Fruit fly (Drosophila melanogaster) whole organism, prepupa: ENCODE data around the gene CG7492.

Experiments used
- CG11294 ChIP-seq: fragments of 200-800 bp; sonication (Bioruptor generic); IDR thresholded peaks from 2 replicates; pipeline ENCODE4 v1.3.6; 2022; ENCODE audit warnings: missing biosample characterization, missing genetic modification characterization
- CG11902 ChIP-seq: fragments of 200-800 bp; sonication (Bioruptor generic); optimal IDR thresholded peaks from 3 replicates; lab custom pipeline; 2016; ENCODE audit warnings: missing biosample characterization, missing genetic modification characterization
- CG31627 ChIP-seq: fragments of 200-800 bp; sonication (Bioruptor generic); optimal IDR thresholded peaks from 3 replicates; lab custom pipeline; 2016; ENCODE audit warnings: missing biosample characterization, missing genetic modification characterization
- CG32006 ChIP-seq: fragments of 200-800 bp; sonication (Bioruptor generic); optimal IDR thresholded peaks from 3 replicates; lab custom pipeline; 2017; ENCODE audit warnings: missing biosample characterization, mild to moderate bottlenecking, missing genetic modification characterization
- CG34406 ChIP-seq: fragments of 200-800 bp; sonication (Bioruptor generic); optimal IDR thresholded peaks from 3 replicates; lab custom pipeline; 2016; ENCODE audit warnings: missing biosample characterization, missing genetic modification characterization
- CG3919 ChIP-seq: fragments of 200-800 bp; sonication (Bioruptor generic); optimal IDR thresholded peaks from 3 replicates; lab custom pipeline; 2016; ENCODE audit warnings: missing biosample characterization, missing genetic modification characterization
- CG6163 ChIP-seq: fragments of 200-800 bp; sonication (Bioruptor generic); IDR thresholded peaks from 3 replicates; pipeline ENCODE4 v1.3.6; 2022; ENCODE audit warnings: missing biosample characterization, missing genetic modification characterization
- CG8632 ChIP-seq: fragments of 200-800 bp; sonication (Bioruptor generic); optimal IDR thresholded peaks from 3 replicates; lab custom pipeline; 2016; ENCODE audit warnings: missing biosample characterization, missing genetic modification characterization
- CG9139 ChIP-seq: fragments of 200-800 bp; sonication (Bioruptor generic); optimal IDR thresholded peaks from 3 replicates; lab custom pipeline; 2017; ENCODE audit warnings: missing biosample characterization, mild to moderate bottlenecking, missing genetic modification characterization
- Ets21C ChIP-seq: fragments of 200-800 bp; sonication (Bioruptor generic); optimal IDR thresholded peaks from 3 replicates; lab custom pipeline; 2016; ENCODE audit warnings: missing biosample characterization, missing genetic modification characterization
- Hr39 ChIP-seq: fragments of 200-800 bp; sonication (Bioruptor generic); optimal IDR thresholded peaks from 2 replicates; lab custom pipeline; 2016; ENCODE audit warnings: missing biosample characterization, missing genetic modification characterization
- Sox14 ChIP-seq: fragments of 200-800 bp; sonication (Bioruptor generic); optimal IDR thresholded peaks from 3 replicates; lab custom pipeline; 2016; ENCODE audit warnings: missing biosample characterization, missing genetic modification characterization
- eg ChIP-seq: fragments of 200-800 bp; sonication (Bioruptor generic); IDR thresholded peaks from 3 replicates; pipeline ENCODE4 v1.3.6; 2022; ENCODE audit warnings: missing biosample characterization, missing genetic modification characterization
- esn ChIP-seq: fragments of 200-800 bp; sonication (Bioruptor generic); optimal IDR thresholded peaks from 2 replicates; lab custom pipeline; 2016; ENCODE audit warnings: missing biosample characterization, mild to moderate bottlenecking, missing genetic modification characterization, moderate library complexity
- ss ChIP-seq, 2 experiments: fragments of 200-800 bp; sonication (Bioruptor generic); optimal IDR thresholded peaks; 2 replicates in 1 of 2; 3 replicates in 1 of 2; lab custom pipeline; 2017 to 2018; ENCODE audit warnings: mild to moderate bottlenecking in 2 of 2, missing biosample characterization in 2 of 2, missing genetic modification characterization in 2 of 2, moderate library complexity in 1 of 2

The CG7492 gene

DNA sequence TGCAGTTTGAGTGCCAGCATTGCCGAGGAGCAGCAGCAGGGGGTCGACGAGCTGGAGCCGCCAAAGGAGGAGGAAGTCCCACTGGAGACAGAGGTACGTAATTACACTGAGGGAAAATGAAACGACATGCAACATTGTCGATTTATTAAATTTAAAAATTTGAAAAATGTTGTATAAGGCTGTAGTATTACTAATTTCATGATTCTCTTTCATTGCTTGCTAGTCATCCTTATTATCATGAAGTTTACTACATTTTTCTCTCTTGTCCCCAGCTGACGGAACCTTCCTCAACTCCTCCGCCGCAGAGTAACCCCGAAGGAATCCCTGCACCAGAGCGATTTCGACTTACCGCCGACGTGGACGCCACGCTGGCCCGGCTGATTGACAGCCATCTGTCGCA, 51.2 kb downstream of the CG7492 start (continued):
- TF ChIP-seq esn (peak; percentile 32), ss (GFP tag; optimal IDR thresholded peaks at IDR 0.05; lab: Kevin White, UChicago) (peak; percentile 19 to 40), CG32006 (GFP tag; lab: Kevin White, UChicago) (peak; percentile 14), CG8632 (GFP tag; lab: Kevin White, UChicago) (no peak), CG11294 (GFP tag; lab: Robert Waterston, UW) (no peak), eg (GFP tag; lab: Robert Waterston, UW) (no peak), CG6163 (peak; percentile 56; the same call in 2 of the 3 replicates), CG34406 (peak; percentile 17), CG3919 (GFP tag; lab: Kevin White, UChicago) (peak; percentile 33), Sox14 (GFP tag; lab: Kevin White, UChicago) (peak; percentile 41), Ets21C (GFP tag; lab: Kevin White, UChicago) (no peak), CG9139 (GFP tag; lab: Kevin White, UChicago) (no peak), CG11902 (peak; percentile 7), Hr39 (peak; percentile 33), CG31627 (GFP tag; lab: Kevin White, UChicago) (peak; percentile 30)
- TF ChIP-seq, all 60 proteins: peak for 31
